Worm (Caenorhabditis elegans) whole organism, L3 larva: ENCODE measurements around the gene rol-8.

Source experiments
- ceh-28 ChIP-seq: fragments of 150-350 bp; optimal IDR thresholded peaks from 2 replicates; lab custom pipeline; 2014; ENCODE audit warnings: missing biosample characterization, missing genetic modification reagents, missing genetic modification characterization
- daf-12 ChIP-seq: fragments of 150-350 bp; optimal IDR thresholded peaks from 2 replicates; lab custom pipeline; 2014; ENCODE audit warnings: missing biosample characterization, missing genetic modification reagents, missing genetic modification characterization
- elt-2 ChIP-seq: sonication (generic microtip); optimal IDR thresholded peaks from 2 replicates; lab custom pipeline; 2016; ENCODE audit warnings: missing genetic modification reagents, mild to moderate bottlenecking, missing genetic modification characterization, missing compliant biosample characterization
- fkh-10 ChIP-seq: sonication (generic microtip); optimal IDR thresholded peaks from 2 replicates; lab custom pipeline; 2017; ENCODE audit warnings: missing biosample characterization, missing genetic modification reagents, missing genetic modification characterization
- mdl-1 ChIP-seq: fragments of 150-350 bp; optimal IDR thresholded peaks from 2 replicates; lab custom pipeline; 2014; ENCODE audit warnings: missing biosample characterization, missing genetic modification characterization

The rol-8 gene

DNA sequence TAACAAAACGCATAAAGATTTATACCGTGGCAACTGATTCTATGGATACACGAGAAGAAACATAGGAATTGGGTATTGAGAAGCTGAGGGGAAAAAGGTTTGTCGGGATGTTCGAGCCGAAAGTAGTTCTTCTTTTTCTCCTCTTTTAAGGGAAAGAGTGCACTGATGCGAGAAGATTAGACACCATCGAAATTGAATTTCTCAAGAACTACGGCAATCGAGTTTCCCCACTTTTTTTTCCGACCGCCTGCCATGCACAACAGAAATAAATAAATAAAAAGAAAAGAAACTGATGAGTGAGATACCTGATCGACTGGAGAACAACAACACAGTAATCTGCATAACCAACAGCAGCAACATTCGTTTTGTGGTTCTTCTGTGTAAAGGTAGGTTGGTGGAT, 50.4 kb downstream of the rol-8 start:
- TF ChIP-seq mdl-1 = no peak
- TF ChIP-seq fkh-10 (GFP tag; lab: Kevin White, UChicago) = peak; percentile 79

DNA sequence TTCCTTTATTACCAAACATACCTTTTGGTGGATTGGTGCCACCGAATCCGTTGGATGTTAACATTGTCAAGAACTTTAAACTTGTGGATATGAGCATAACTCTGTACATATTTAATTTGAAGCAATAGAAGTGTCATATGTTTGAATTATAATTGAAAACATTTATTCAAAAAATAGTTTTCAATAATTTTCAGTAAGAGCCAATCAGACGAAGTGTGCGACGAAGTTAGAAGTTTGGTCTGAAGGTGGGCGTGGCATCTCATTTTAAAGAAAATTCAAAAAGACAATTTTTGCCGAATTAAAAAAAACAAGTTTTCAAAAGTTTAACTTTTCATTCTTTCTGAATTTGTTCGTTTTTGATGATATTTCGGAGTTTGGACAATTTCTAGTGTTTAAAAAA, 50.9 kb downstream of the rol-8 start, which contains the start of gene syd-1:
TSS of gene syd-1 (minus strand) at position 101 of the 400 bp plus-strand sequence.
- no peak for TF ChIP-seq ceh-28
- no peak for TF ChIP-seq elt-2
- no peak for TF ChIP-seq daf-12
